Worm (Caenorhabditis elegans) whole organism, L4/young adult: ENCODE measurements around the gene srh-300.
"Not testable (repeated sequence)": the region's sequence is repeated elsewhere in the genome, so short reads cannot be mapped to it uniquely, and the experiment has no call there.

ENCODE experiments used
- W03F9.2 ChIP-seq: fragments of 150-350 bp; optimal IDR thresholded peaks from 2 replicates; lab custom pipeline; 2014; ENCODE audit warnings: missing biosample characterization, missing genetic modification characterization
- dao-5 ChIP-seq: sonication (generic microtip); optimal IDR thresholded peaks from 2 replicates; lab custom pipeline; 2016; ENCODE audit warnings: missing genotype, missing genetic modification characterization, moderate library complexity, missing compliant biosample characterization
- him-1 ChIP-seq: sonication (generic microtip); optimal IDR thresholded peaks from 2 replicates; lab custom pipeline; 2016; ENCODE audit warnings: missing genotype, missing genetic modification reagents, missing genetic modification characterization, missing compliant biosample characterization

srh-300 gene

ce11 chrV:17812127-17812526 is 9.8 kb upstream of the srh-300 start:
- TF ChIP-seq dao-5 (tag; lab: Kevin White, UChicago): no peak
- TF ChIP-seq W03F9.2 (tag; lab: Kevin White, UChicago): no peak
- TF ChIP-seq him-1 (tag; lab: Kevin White, UChicago): no peak

ce11 chrV:17818567-17818966 is 3.3 kb upstream of the srh-300 start, which contains the start of gene srh-298:
Gene srh-298 (plus strand): TSS chrV:17818867.
- TF ChIP-seq dao-5 (tag; lab: Kevin White, UChicago) (no peak), him-1 (tag; lab: Kevin White, UChicago) (no peak), W03F9.2 (tag; lab: Kevin White, UChicago) (no peak)

- no peak for TF ChIP-seq him-1 (tag; lab: Kevin White, UChicago)
- TF ChIP-seq dao-5 (tag; lab: Kevin White, UChicago): no peak
- no peak for TF ChIP-seq W03F9.2 (tag; lab: Kevin White, UChicago)
Observed at ce11 chrV:17819704-17820103, 2.2 kb upstream of the srh-300 start.

ce11 chrV:17824610-17825009 is 2.7 kb downstream of the srh-300 start, which contains the start of gene srh-301:
Gene srh-301 (plus strand): TSS chrV:17824910.
- TF ChIP-seq dao-5 (tag; lab: Kevin White, UChicago) (no peak), him-1 (tag; lab: Kevin White, UChicago) (no peak)

- TF ChIP-seq dao-5 (tag; lab: Kevin White, UChicago): no peak
- TF ChIP-seq W03F9.2 (tag; lab: Kevin White, UChicago): no peak
Observed at ce11 chrV:17828310-17828709, 6.4 kb downstream of the srh-300 start, which contains the start of gene srh-304. Gene srh-304 (plus strand): TSS chrV:17828610.

ce11 chrV:17831350-17831749 is 9.4 kb downstream of the srh-300 start, which contains the start of gene srh-303:
Gene srh-303 (plus strand): TSS chrV:17831650.
- TF ChIP-seq him-1 (tag; lab: Kevin White, UChicago): no peak
- no peak for TF ChIP-seq dao-5 (tag; lab: Kevin White, UChicago)
- no peak for TF ChIP-seq W03F9.2 (tag; lab: Kevin White, UChicago)

ce11 chrV:17844106-17844505 is 22.2 kb downstream of the srh-300 start, which contains the start of gene srh-286:
Gene srh-286 (minus strand): TSS chrV:17844206.
- TF ChIP-seq dao-5 (tag; lab: Kevin White, UChicago) (no peak), him-1 (tag; lab: Kevin White, UChicago) (no peak), W03F9.2 (tag; lab: Kevin White, UChicago) (no peak)

ce11 chrV:17845370-17845967 is 23.6 kb downstream of the srh-300 start:
- TF ChIP-seq W03F9.2 (tag; lab: Kevin White, UChicago) (no peak), him-1 (tag; lab: Kevin White, UChicago) (no peak), dao-5 (tag; lab: Kevin White, UChicago) (no peak)

ce11 chrV:17855889-17856288 is 34.0 kb downstream of the srh-300 start, which contains the start of gene tcc-1:
Gene tcc-1 (minus strand): TSS chrV:17855989.
- TF ChIP-seq W03F9.2 (tag; lab: Kevin White, UChicago) (no peak), him-1 (tag; lab: Kevin White, UChicago) (no peak)

ce11 chrV:17857901-17858300 is 36.0 kb downstream of the srh-300 start:
- TF ChIP-seq W03F9.2 (tag; lab: Kevin White, UChicago) (no peak), him-1 (tag; lab: Kevin White, UChicago) (peak; percentile 71), dao-5 (tag; lab: Kevin White, UChicago) (no peak)

ce11 chrV:17859065-17859464 is 37.2 kb downstream of the srh-300 start:
- TF ChIP-seq W03F9.2 (tag; lab: Kevin White, UChicago): no peak
- TF ChIP-seq him-1 (tag; lab: Kevin White, UChicago): no peak
- no peak for TF ChIP-seq dao-5 (tag; lab: Kevin White, UChicago)

- TF ChIP-seq dao-5 (tag; lab: Kevin White, UChicago) (no peak), W03F9.2 (tag; lab: Kevin White, UChicago) (no peak), him-1 (tag; lab: Kevin White, UChicago) (no peak)
Observed at ce11 chrV:17859519-17859918, 37.6 kb downstream of the srh-300 start.

- TF ChIP-seq W03F9.2, dao-5, him-1 (tag; lab: Kevin White, UChicago): not testable (repeated sequence)
Observed at ce11 chrV:17865309-17865708, 43.4 kb downstream of the srh-300 start, which contains the start of gene Y59A8A.8. Gene Y59A8A.8 (plus strand): TSS chrV:17865609.

- TF ChIP-seq dao-5 (tag; lab: Kevin White, UChicago) (no peak), W03F9.2 (tag; lab: Kevin White, UChicago) (no peak), him-1 (tag; lab: Kevin White, UChicago) (no peak)
Observed at ce11 chrV:17870569-17870968, 48.7 kb downstream of the srh-300 start, which contains the start of gene csn-1. Gene csn-1 (minus strand): TSS chrV:17870651.
